Fruit fly (Drosophila melanogaster) whole organism, adult: ENCODE measurements around the gene Wdr33.

Experiments used
- CG11617 ChIP-seq: fragments of 200-800 bp; sonication (Bioruptor generic); optimal IDR thresholded peaks from 2 replicates; lab custom pipeline; 2017; ENCODE audit warnings: mild to moderate bottlenecking, missing biosample characterization, missing genetic modification reagents, missing genetic modification characterization
- CG12768 ChIP-seq: fragments of 200-800 bp; sonication (Bioruptor generic); optimal IDR thresholded peaks from 2 replicates; lab custom pipeline; 2017; ENCODE audit warnings: missing biosample characterization, missing genetic modification characterization, mild to moderate bottlenecking, moderate library complexity, missing genetic modification reagents
- CG14711 ChIP-seq: fragments of 200-800 bp; sonication (Bioruptor generic); optimal IDR thresholded peaks from 2 replicates; lab custom pipeline; 2018; ENCODE audit warnings: missing biosample characterization, mild to moderate bottlenecking, missing genetic modification characterization, moderate library complexity
- CG1620 ChIP-seq: fragments of 200-800 bp; sonication (Bioruptor generic); optimal IDR thresholded peaks from 2 replicates; lab custom pipeline; 2016; ENCODE audit warnings: missing biosample characterization, missing genetic modification characterization
- CG33017 ChIP-seq: fragments of 200-800 bp; sonication (Bioruptor generic); optimal IDR thresholded peaks from 2 replicates; lab custom pipeline; 2018; ENCODE audit warnings: missing biosample characterization, mild to moderate bottlenecking, missing genetic modification characterization, moderate library complexity
- CG5204 ChIP-seq: fragments of 200-800 bp; sonication (Bioruptor generic); optimal IDR thresholded peaks from 2 replicates; lab custom pipeline; 2016; ENCODE audit warnings: missing biosample characterization, missing genetic modification characterization
- CG7045 ChIP-seq: fragments of 200-800 bp; sonication (Bioruptor generic); optimal IDR thresholded peaks from 2 replicates; lab custom pipeline; 2017; ENCODE audit warnings: missing biosample characterization, mild to moderate bottlenecking, missing genetic modification characterization
- CG7101 ChIP-seq: fragments of 200-800 bp; sonication (Bioruptor generic); optimal IDR thresholded peaks from 2 replicates; lab custom pipeline; 2018; ENCODE audit warnings: missing biosample characterization, mild to moderate bottlenecking, missing genetic modification characterization, moderate library complexity
- Clk ChIP-seq: fragments of 200-800 bp; sonication (Bioruptor generic); optimal IDR thresholded peaks from 2 replicates; lab custom pipeline; 2017; ENCODE audit warnings: missing biosample characterization, missing genetic modification characterization
- Crg-1 ChIP-seq: fragments of 200-800 bp; sonication (Bioruptor generic); optimal IDR thresholded peaks from 2 replicates; lab custom pipeline; 2016; ENCODE audit warnings: missing biosample characterization, missing genetic modification characterization
- Hr96 ChIP-seq: fragments of 200-800 bp; sonication (Bioruptor generic); optimal IDR thresholded peaks from 2 replicates; lab custom pipeline; 2016; ENCODE audit warnings: missing biosample characterization, missing genetic modification characterization
- Mnt ChIP-seq: fragments of 200-800 bp; sonication (Bioruptor generic); optimal IDR thresholded peaks from 2 replicates; lab custom pipeline; 2016; ENCODE audit warnings: missing biosample characterization, mild to moderate bottlenecking, missing genetic modification characterization
- bab1 ChIP-seq: fragments of 200-800 bp; sonication (Bioruptor generic); optimal IDR thresholded peaks from 3 replicates; lab custom pipeline; 2019; ENCODE audit warnings: missing biosample characterization, mild to moderate bottlenecking, missing genetic modification characterization, moderate library complexity
- cic ChIP-seq: fragments of 200-800 bp; sonication (Bioruptor generic); optimal IDR thresholded peaks from 2 replicates; lab custom pipeline; 2017; ENCODE audit warnings: missing biosample characterization, mild to moderate bottlenecking, missing genetic modification characterization, moderate library complexity
- cnc ChIP-seq, 2 experiments: fragments of >200 bp; optimal IDR thresholded peaks; 2 replicates each; lab custom pipeline; 2017
- kay ChIP-seq: fragments of 200-800 bp; sonication (Bioruptor generic); peaks from one replicate; lab custom pipeline; 2016; ENCODE audit warnings: missing biosample characterization, missing genetic modification characterization, borderline replicate concordance
- ovo ChIP-seq: fragments of 200-800 bp; sonication (Bioruptor generic); optimal IDR thresholded peaks from 2 replicates; lab custom pipeline; 2016; ENCODE audit warnings: missing biosample characterization, missing genetic modification characterization
- pad ChIP-seq: fragments of 200-800 bp; sonication (Bioruptor generic); optimal IDR thresholded peaks from 3 replicates; lab custom pipeline; 2017; ENCODE audit warnings: missing biosample characterization, missing genetic modification characterization, mild to moderate bottlenecking, moderate library complexity, missing genetic modification reagents
- tj ChIP-seq: fragments of 200-800 bp; sonication (Bioruptor generic); optimal IDR thresholded peaks from 3 replicates; lab custom pipeline; 2017; ENCODE audit warnings: missing biosample characterization, mild to moderate bottlenecking, missing genetic modification characterization, moderate library complexity
- toe ChIP-seq: fragments of 200-800 bp; sonication (Bioruptor generic); optimal IDR thresholded peaks from 2 replicates; lab custom pipeline; 2016; ENCODE audit warnings: missing biosample characterization, missing genetic modification characterization

The Wdr33 gene

DNA sequence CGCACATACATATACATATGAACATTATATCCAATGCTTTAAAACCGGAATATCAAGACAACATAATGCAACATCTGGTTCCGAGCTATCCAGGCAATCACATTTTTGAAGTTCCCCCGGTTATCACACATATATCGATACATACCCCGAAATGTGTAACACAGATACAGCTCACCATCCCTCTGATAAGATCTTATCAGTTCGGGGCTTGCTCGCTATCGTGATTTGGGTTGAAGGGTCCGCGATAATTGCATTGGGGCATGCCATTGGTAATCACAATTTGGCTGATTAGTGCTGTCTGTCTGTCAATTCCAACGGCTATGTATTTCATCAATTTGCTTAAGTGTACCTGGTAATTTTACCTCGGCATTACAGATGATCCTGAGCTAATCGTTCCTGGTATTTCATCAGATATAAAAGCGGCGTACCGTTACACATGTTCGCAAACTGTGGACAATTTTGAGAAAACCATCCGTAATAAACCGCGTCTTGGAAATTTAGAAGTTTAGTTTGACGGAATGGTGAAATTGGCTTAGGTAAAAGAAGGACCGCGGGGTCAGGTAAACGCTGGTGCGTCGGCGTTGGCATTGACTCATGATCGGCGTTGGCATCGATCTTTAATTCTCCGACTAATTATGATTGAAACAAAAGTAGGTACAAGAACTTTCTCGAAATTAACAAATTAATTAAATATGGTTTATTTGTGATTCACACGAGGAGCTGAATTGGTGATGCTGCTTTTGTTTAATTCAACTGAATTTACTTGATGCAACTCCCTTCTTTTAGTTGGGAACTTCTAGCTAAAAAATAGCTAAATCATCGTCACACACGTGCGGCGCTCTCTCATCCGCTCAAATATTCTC lies 11.6 kb downstream of the Wdr33 start:
- TF ChIP-seq Hr96 (GFP tag; lab: Kevin White, UChicago) (no peak), ovo (no peak), CG14711 (tag; lab: Kevin White, UChicago) (no peak), CG7045 (GFP tag; lab: Kevin White, UChicago) (no peak), Mnt (GFP tag; lab: Kevin White, UChicago) (no peak), Clk (GFP tag; lab: Kevin White, UChicago) (no peak), kay (GFP tag; lab: Kevin White, UChicago) (no peak), CG1620 (GFP tag; lab: Kevin White, UChicago) (no peak), cnc (optimal IDR thresholded peaks at IDR 0.05; lab: Kevin White, UChicago) (no peak)

DNA sequence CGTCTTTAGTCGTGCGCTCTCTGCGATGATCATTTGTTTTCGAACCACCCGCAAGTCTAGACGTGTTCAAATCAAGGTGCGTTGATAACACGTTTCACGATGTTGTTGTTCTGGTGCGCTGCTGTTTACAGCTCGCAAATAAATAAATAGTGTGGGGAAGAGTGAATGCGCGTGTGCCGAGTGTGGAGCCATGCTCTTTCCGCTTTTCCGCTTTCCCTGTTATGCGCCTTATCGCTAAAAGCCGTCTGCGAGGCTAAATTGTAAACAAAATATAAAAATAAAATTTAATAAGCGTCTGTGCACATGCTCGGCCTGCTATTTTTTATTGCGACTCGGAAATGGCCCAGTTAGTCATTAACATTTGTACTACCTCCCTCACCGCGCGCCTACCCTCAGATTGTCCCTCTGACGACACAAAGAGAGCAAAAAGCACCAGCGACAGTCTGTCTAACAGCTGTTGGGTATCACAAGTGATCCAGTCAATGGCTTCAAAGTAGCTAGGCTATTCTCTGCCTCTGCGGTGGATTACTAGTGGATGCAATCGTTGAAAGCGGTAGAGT lies 12.3 kb downstream of the Wdr33 start:
- peak; percentile 47 for TF ChIP-seq tj
- peak; percentile 72 for TF ChIP-seq ovo
- TF ChIP-seq bab1: peak; percentile 67
- peak; percentile 49 for TF ChIP-seq CG14711 (tag; lab: Kevin White, UChicago)
- TF ChIP-seq CG7045 (GFP tag; lab: Kevin White, UChicago): peak; percentile 66
- no peak for TF ChIP-seq toe (GFP tag; lab: Kevin White, UChicago)
- peak; percentile 99 for TF ChIP-seq kay (GFP tag; lab: Kevin White, UChicago)
- TF ChIP-seq CG5204 (GFP tag; lab: Kevin White, UChicago): no peak
- peak; percentile 96 for TF ChIP-seq cic (GFP tag; lab: Kevin White, UChicago)
- peak; percentile 24 for TF ChIP-seq Clk (GFP tag; lab: Kevin White, UChicago)
- peak; percentile 67 for TF ChIP-seq CG7101 (tag; lab: Kevin White, UChicago)
- TF ChIP-seq Hr96 (GFP tag; lab: Kevin White, UChicago): peak; percentile 33
- TF ChIP-seq CG11617: peak; percentile 69
- TF ChIP-seq Crg-1 (GFP tag; lab: Kevin White, UChicago): peak; percentile 69
- TF ChIP-seq Mnt (GFP tag; lab: Kevin White, UChicago): peak; percentile 98
- TF ChIP-seq CG33017 (tag; lab: Kevin White, UChicago): peak; percentile 56
- TF ChIP-seq CG12768: peak; percentile 49
- no peak for TF ChIP-seq CG1620 (GFP tag; lab: Kevin White, UChicago)
- no peak for TF ChIP-seq cnc (optimal IDR thresholded peaks at IDR 0.05; lab: Kevin White, UChicago)
- peak; percentile 50 for TF ChIP-seq pad

DNA sequence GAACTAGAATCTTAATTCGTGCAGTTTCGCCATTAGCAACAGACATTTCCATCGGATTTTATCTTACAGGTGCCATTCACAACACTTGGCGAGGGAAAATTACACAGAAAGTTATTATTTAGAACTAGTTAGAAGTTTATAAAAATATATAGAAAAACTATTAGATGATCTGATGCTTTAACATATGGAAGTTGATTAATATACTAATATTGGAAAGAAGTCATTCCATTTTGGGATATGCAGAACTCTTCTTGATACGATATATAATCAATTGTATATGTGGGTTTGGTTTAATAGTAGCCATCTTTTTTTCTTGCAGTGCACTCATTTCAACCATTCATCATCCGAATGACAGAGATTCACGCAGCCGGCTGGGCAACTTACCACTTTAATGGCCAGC lies 21.8 kb downstream of the Wdr33 start:
- TF ChIP-seq CG1620 (GFP tag; lab: Kevin White, UChicago) (no peak), CG33017 (tag; lab: Kevin White, UChicago) (no peak), CG11617 (no peak), Crg-1 (GFP tag; lab: Kevin White, UChicago) (no peak), cnc (optimal IDR thresholded peaks at IDR 0.05; lab: Kevin White, UChicago) (no peak), CG12768 (no peak), pad (no peak), CG7045 (GFP tag; lab: Kevin White, UChicago) (no peak), CG7101 (tag; lab: Kevin White, UChicago) (no peak), bab1 (no peak), tj (no peak), kay (GFP tag; lab: Kevin White, UChicago) (no peak), ovo (no peak), Hr96 (GFP tag; lab: Kevin White, UChicago) (no peak), CG5204 (GFP tag; lab: Kevin White, UChicago) (no peak), Mnt (GFP tag; lab: Kevin White, UChicago) (no peak), toe (GFP tag; lab: Kevin White, UChicago) (no peak), Clk (GFP tag; lab: Kevin White, UChicago) (no peak)

DNA sequence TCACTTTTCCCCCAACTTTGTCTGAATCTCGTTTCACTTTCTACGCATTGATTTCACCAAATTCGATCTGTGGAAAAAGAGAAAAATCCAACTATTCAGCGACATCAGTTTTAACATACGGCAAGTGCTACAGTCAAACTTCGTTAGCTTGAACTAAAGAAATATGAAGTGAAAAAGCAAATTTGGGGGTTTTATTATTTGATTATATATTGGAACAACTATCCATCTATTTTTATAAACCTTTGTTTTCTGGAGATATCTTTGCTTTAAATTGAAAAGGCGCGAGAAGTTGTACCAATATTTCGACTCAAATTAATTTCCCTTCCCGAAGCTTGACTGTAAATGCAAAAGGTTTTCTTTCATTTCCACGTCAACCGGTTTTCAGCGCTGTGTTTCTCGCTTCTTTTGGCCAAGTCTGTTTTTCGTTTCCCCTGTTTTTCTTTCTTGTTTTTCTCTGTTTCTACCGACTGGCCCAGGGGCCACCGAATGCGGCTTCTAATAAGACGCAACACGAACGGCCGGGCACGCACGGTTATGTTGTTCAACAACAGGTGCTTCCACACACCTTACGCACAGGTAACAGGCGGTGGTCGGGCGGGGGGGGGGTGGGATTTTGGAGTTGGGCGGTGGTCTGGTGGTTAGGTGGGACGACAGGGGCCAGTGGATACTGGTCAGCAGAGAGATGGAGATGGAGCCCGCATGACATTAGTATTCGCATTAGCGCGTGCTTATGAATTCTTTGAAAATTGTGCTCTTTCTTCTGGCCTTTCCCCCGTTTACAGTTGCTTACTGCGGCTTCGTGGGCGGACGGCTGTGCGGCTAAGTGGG lies 22.7 kb downstream of the Wdr33 start:
- TF ChIP-seq bab1 (peak; percentile 23), CG7045 (GFP tag; lab: Kevin White, UChicago) (no peak)

DNA sequence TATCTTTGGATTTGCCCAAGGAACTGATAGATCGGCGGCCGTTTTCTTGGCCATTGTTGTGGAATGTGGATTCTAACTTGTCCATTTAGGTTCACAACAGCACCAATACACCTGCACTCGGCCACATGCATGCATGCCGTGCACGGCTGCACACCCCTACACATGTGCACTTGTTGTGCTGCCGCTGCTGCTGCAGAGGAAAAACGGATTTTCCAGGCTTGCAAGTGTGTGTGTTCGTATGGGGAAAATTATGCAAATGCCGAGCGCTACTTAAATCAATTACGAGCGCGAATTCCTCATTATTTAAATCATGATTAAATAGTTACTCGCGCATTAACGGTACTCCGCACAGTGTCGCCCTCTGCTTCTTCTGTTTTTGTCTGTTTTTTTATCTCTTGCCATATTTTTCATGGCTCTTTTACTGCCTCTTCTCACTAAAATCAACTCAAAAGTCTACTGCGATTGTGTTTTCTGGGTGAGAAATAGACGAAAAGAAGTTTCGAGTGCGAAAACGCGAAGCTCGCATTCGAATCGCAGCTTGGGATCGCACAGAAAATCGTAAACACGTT lies 24.2 kb downstream of the Wdr33 start:
- TF ChIP-seq CG14711 (tag; lab: Kevin White, UChicago) (no peak), pad (peak; percentile 31), CG7101 (tag; lab: Kevin White, UChicago) (no peak), toe (GFP tag; lab: Kevin White, UChicago) (no peak), Crg-1 (GFP tag; lab: Kevin White, UChicago) (no peak), kay (GFP tag; lab: Kevin White, UChicago) (no peak)
